Fruit fly (Drosophila melanogaster) whole organism, embryonic: ENCODE data around the gene TrpRS.
A peak's percentile ranks its signal among the peaks of the same experiment; 100 is the strongest.

Experiments used
- BEAF-32 ChIP-seq: fragments of 200-800 bp; sonication (Bioruptor generic); optimal IDR thresholded peaks from 3 replicates; lab custom pipeline; 2017; ENCODE audit warnings: missing biosample characterization, missing genetic modification characterization, mild to moderate bottlenecking, moderate library complexity, missing genetic modification reagents
- Bgb ChIP-seq: fragments of 200-800 bp; sonication (Bioruptor generic); IDR thresholded peaks from 2 replicates; pipeline ENCODE4 v1.3.6; 2022; ENCODE audit warnings: missing biosample characterization, missing genetic modification characterization; ENCODE audit not compliant: partially characterized antibody
- CG11247 ChIP-seq: fragments of 200-800 bp; sonication (Bioruptor generic); IDR thresholded peaks from 2 replicates; pipeline ENCODE4 v1.3.6; 2022; ENCODE audit warnings: missing biosample characterization, missing genetic modification characterization
- CG14050 ChIP-seq: fragments of 200-800 bp; sonication (Bioruptor generic); IDR thresholded peaks from 3 replicates; pipeline ENCODE4 v1.3.6; 2022; ENCODE audit warnings: missing biosample characterization, missing genetic modification characterization
- CG14441 ChIP-seq: fragments of 200-800 bp; sonication (Bioruptor generic); IDR thresholded peaks from 2 replicates; pipeline ENCODE4 v1.3.6; 2022; ENCODE audit warnings: missing biosample characterization, missing genetic modification characterization
- CG14965 ChIP-seq: fragments of 200-800 bp; sonication (Bioruptor generic); optimal IDR thresholded peaks from 2 replicates; lab custom pipeline; 2016; ENCODE audit warnings: missing biosample characterization, missing genetic modification characterization, borderline replicate concordance
- CG15601 ChIP-seq: fragments of 200-800 bp; sonication (Bioruptor generic); optimal IDR thresholded peaks from 3 replicates; lab custom pipeline; 2019; ENCODE audit warnings: missing biosample characterization, mild to moderate bottlenecking, missing genetic modification characterization, moderate library complexity
- CG1647 ChIP-seq: fragments of 200-800 bp; sonication (Bioruptor generic); optimal IDR thresholded peaks from 3 replicates; lab custom pipeline; 2016; ENCODE audit warnings: missing biosample characterization, missing genetic modification characterization
- CG16779 ChIP-seq: fragments of 200-800 bp; sonication (Bioruptor generic); IDR thresholded peaks from 2 replicates; pipeline ENCODE4 v1.3.6; 2022; ENCODE audit warnings: missing biosample characterization, missing genetic modification characterization
- CG18764 ChIP-seq: fragments of 200-800 bp; sonication (Bioruptor generic); optimal IDR thresholded peaks from 3 replicates; lab custom pipeline; 2016; ENCODE audit warnings: missing biosample characterization, missing genetic modification characterization
- CG2199 ChIP-seq: fragments of 200-800 bp; sonication (Bioruptor generic); IDR thresholded peaks from 3 replicates; pipeline ENCODE4 v1.3.6; 2022; ENCODE audit warnings: missing biosample characterization, missing genetic modification characterization
- CG3065 ChIP-seq: fragments of 200-800 bp; sonication (Bioruptor generic); optimal IDR thresholded peaks from 2 replicates; lab custom pipeline; 2016; ENCODE audit warnings: missing biosample characterization, missing genetic modification characterization
- CG34422 ChIP-seq: fragments of 200-800 bp; sonication (Bioruptor generic); IDR thresholded peaks from 3 replicates; pipeline ENCODE4 v1.3.6; 2022; ENCODE audit warnings: missing biosample characterization, missing genetic modification characterization
- CG6813 ChIP-seq: fragments of 200-800 bp; sonication (Bioruptor generic); optimal IDR thresholded peaks from 2 replicates; lab custom pipeline; 2017; ENCODE audit warnings: missing biosample characterization, missing genetic modification characterization, mild to moderate bottlenecking, moderate library complexity, missing genetic modification reagents
- CG7786 ChIP-seq: fragments of 200-800 bp; sonication (Bioruptor generic); optimal IDR thresholded peaks from 2 replicates; lab custom pipeline; 2016; ENCODE audit warnings: missing biosample characterization, missing genetic modification characterization
- CG7963 ChIP-seq: fragments of 200-800 bp; sonication (Bioruptor generic); IDR thresholded peaks from 3 replicates; pipeline ENCODE4 v1.3.6; 2022; ENCODE audit warnings: missing biosample characterization, missing genetic modification characterization; ENCODE audit not compliant: partially characterized antibody
- CG9215 ChIP-seq: fragments of 200-800 bp; sonication (Bioruptor generic); IDR thresholded peaks from 2 replicates; pipeline ENCODE4 v1.3.6; 2022; ENCODE audit warnings: missing biosample characterization, missing genetic modification characterization
- Camta ChIP-seq: fragments of 200-800 bp; sonication (Bioruptor generic); optimal IDR thresholded peaks from 2 replicates; lab custom pipeline; 2016; ENCODE audit warnings: missing biosample characterization, missing genetic modification characterization
- CoRest ChIP-seq: fragments of 200-800 bp; sonication (Bioruptor generic); optimal IDR thresholded peaks from 3 replicates; lab custom pipeline; 2018; ENCODE audit warnings: missing biosample characterization, mild to moderate bottlenecking, missing genetic modification characterization, moderate library complexity
- Dip2 ChIP-seq: fragments of 200-800 bp; sonication (Bioruptor generic); IDR thresholded peaks from 2 replicates; pipeline ENCODE4 v1.3.6; 2022; ENCODE audit warnings: missing biosample characterization, missing genetic modification characterization
- Ets65A ChIP-seq: fragments of 200-800 bp; sonication (Bioruptor generic); peaks from one replicate; lab custom pipeline; 2016; ENCODE audit warnings: missing biosample characterization, missing genetic modification characterization
- Ets97D ChIP-seq: fragments of 200-800 bp; sonication (Bioruptor generic); optimal IDR thresholded peaks from 3 replicates; lab custom pipeline; 2016; ENCODE audit warnings: missing biosample characterization, missing genetic modification characterization
- H15 ChIP-seq: fragments of 200-800 bp; sonication (Bioruptor generic); IDR thresholded peaks from 3 replicates; pipeline ENCODE4 v1.3.6; 2022; ENCODE audit warnings: missing biosample characterization, missing genetic modification characterization
- HmgZ ChIP-seq: fragments of 200-800 bp; sonication (Bioruptor generic); optimal IDR thresholded peaks from 2 replicates; lab custom pipeline; 2018; ENCODE audit warnings: missing biosample characterization, mild to moderate bottlenecking, missing genetic modification characterization
- MESR4 ChIP-seq: fragments of 200-800 bp; sonication (Bioruptor generic); optimal IDR thresholded peaks from 2 replicates; lab custom pipeline; 2018; ENCODE audit warnings: missing biosample characterization, mild to moderate bottlenecking, missing genetic modification characterization, moderate library complexity
- Med ChIP-seq: fragments of 200-800 bp; sonication (Bioruptor generic); peaks from one replicate; lab custom pipeline; 2016; ENCODE audit warnings: missing biosample characterization, missing genetic modification characterization, mild to moderate bottlenecking, inconsistent platforms, moderate library complexity
- Oli ChIP-seq: fragments of 200-800 bp; sonication (Bioruptor generic); optimal IDR thresholded peaks from 2 replicates; lab custom pipeline; 2018; ENCODE audit warnings: missing biosample characterization, mild to moderate bottlenecking, missing genetic modification characterization, moderate library complexity
- Optix ChIP-seq: fragments of 200-800 bp; sonication (Bioruptor generic); IDR thresholded peaks from 3 replicates; pipeline ENCODE4 v1.3.6; 2022; ENCODE audit warnings: missing biosample characterization, missing genetic modification characterization
- Sox102F ChIP-seq: fragments of 200-800 bp; sonication (Bioruptor generic); optimal IDR thresholded peaks from 2 replicates; lab custom pipeline; 2018; ENCODE audit warnings: missing biosample characterization, mild to moderate bottlenecking, missing genetic modification characterization, moderate library complexity
- Tbp ChIP-seq: fragments of >200 bp; optimal IDR thresholded peaks from 2 replicates; lab custom pipeline; 2018; ENCODE audit warnings: missing biosample characterization, missing genetic modification characterization
- ara ChIP-seq: fragments of 200-800 bp; sonication (Bioruptor generic); IDR thresholded peaks from 2 replicates; pipeline ENCODE4 v1.3.6; 2022; ENCODE audit warnings: missing biosample characterization, missing genetic modification characterization
- bbx ChIP-seq: fragments of 200-800 bp; sonication (Bioruptor generic); IDR thresholded peaks from 2 replicates; pipeline ENCODE4 v1.3.6; 2022; ENCODE audit warnings: missing biosample characterization, missing genetic modification characterization; ENCODE audit not compliant: partially characterized antibody
- bsh ChIP-seq, 2 experiments: fragments of 200-800 bp; sonication (Bioruptor generic); optimal IDR thresholded peaks; 2 replicates each; lab custom pipeline; 2017 to 2018; ENCODE audit warnings: mild to moderate bottlenecking in 2 of 2, missing biosample characterization in 2 of 2, missing genetic modification characterization in 2 of 2, moderate library complexity in 1 of 2
- caup ChIP-seq: fragments of 200-800 bp; sonication (Bioruptor generic); optimal IDR thresholded peaks from 3 replicates; lab custom pipeline; 2017; ENCODE audit warnings: missing biosample characterization, mild to moderate bottlenecking, missing genetic modification characterization, moderate library complexity; ENCODE audit not compliant: severe bottlenecking
- corto ChIP-seq: fragments of 200-800 bp; sonication (Bioruptor generic); optimal IDR thresholded peaks from 2 replicates; lab custom pipeline; 2016; ENCODE audit warnings: missing biosample characterization, mild to moderate bottlenecking, missing genetic modification characterization, moderate library complexity
- dan ChIP-seq: fragments of 200-800 bp; sonication (Bioruptor generic); IDR thresholded peaks from 2 replicates; pipeline ENCODE4 v1.3.6; 2022; ENCODE audit warnings: missing biosample characterization, missing genetic modification characterization
- dati ChIP-seq: fragments of 200-800 bp; sonication (Bioruptor generic); IDR thresholded peaks from 2 replicates; pipeline ENCODE4 v1.3.6; 2022; ENCODE audit warnings: missing biosample characterization, missing genetic modification characterization
- disco-r ChIP-seq: fragments of 200-800 bp; sonication (Bioruptor generic); optimal IDR thresholded peaks from 2 replicates; lab custom pipeline; 2016; ENCODE audit warnings: missing biosample characterization, missing genetic modification characterization
- dpn ChIP-seq, 2 experiments: fragments of 200-800 bp; sonication (Bioruptor generic); optimal IDR thresholded peaks; 3 replicates each; lab custom pipeline; 2016; ENCODE audit warnings: missing biosample characterization in 2 of 2, missing genetic modification characterization in 2 of 2
- fd102C ChIP-seq: fragments of 200-800 bp; sonication (Bioruptor generic); optimal IDR thresholded peaks from 2 replicates; lab custom pipeline; 2018; ENCODE audit warnings: missing biosample characterization, mild to moderate bottlenecking, missing genetic modification characterization, moderate library complexity
- fu2 ChIP-seq: fragments of 200-800 bp; sonication (Bioruptor generic); optimal IDR thresholded peaks from 2 replicates; lab custom pipeline; 2016; ENCODE audit warnings: missing biosample characterization, missing genetic modification characterization
- ind ChIP-seq: fragments of 200-800 bp; sonication (Bioruptor generic); optimal IDR thresholded peaks from 3 replicates; lab custom pipeline; 2016; ENCODE audit warnings: missing biosample characterization, missing genetic modification characterization
- knrl ChIP-seq: fragments of 200-800 bp; sonication (Bioruptor generic); IDR thresholded peaks from 3 replicates; pipeline ENCODE4 v1.3.6; 2022; ENCODE audit warnings: missing biosample characterization, missing genetic modification characterization; ENCODE audit not compliant: partially characterized antibody
- pho ChIP-seq: fragments of 200-800 bp; sonication (Bioruptor generic); optimal IDR thresholded peaks from 2 replicates; lab custom pipeline; 2016; ENCODE audit warnings: missing biosample characterization, missing genetic modification characterization
- rib ChIP-seq: fragments of 200-800 bp; sonication (Bioruptor generic); IDR thresholded peaks from 2 replicates; pipeline ENCODE4 v1.3.6; 2022; ENCODE audit warnings: missing biosample characterization, missing genetic modification characterization
- ro ChIP-seq: fragments of 200-800 bp; sonication (Bioruptor generic); IDR thresholded peaks from 2 replicates; pipeline ENCODE4 v1.3.6; 2022; ENCODE audit warnings: missing biosample characterization, missing genetic modification characterization
- run ChIP-seq: fragments of 200-800 bp; sonication (Bioruptor generic); optimal IDR thresholded peaks from 3 replicates; lab custom pipeline; 2018; ENCODE audit warnings: missing biosample characterization, mild to moderate bottlenecking, missing genetic modification characterization
- sisA ChIP-seq: fragments of 200-800 bp; sonication (Bioruptor generic); IDR thresholded peaks from 2 replicates; pipeline ENCODE4 v1.3.6; 2022; ENCODE audit warnings: missing biosample characterization, missing genetic modification characterization
- sqz ChIP-seq: fragments of 200-800 bp; sonication (Bioruptor generic); optimal IDR thresholded peaks from 3 replicates; lab custom pipeline; 2018; ENCODE audit warnings: missing biosample characterization, mild to moderate bottlenecking, missing genetic modification characterization
- wek ChIP-seq: fragments of 200-800 bp; sonication (Bioruptor generic); optimal IDR thresholded peaks from 3 replicates; lab custom pipeline; 2018; ENCODE audit warnings: missing biosample characterization, mild to moderate bottlenecking, missing genetic modification characterization, moderate library complexity
- zen ChIP-seq: fragments of 200-800 bp; sonication (Bioruptor generic); optimal IDR thresholded peaks from 3 replicates; lab custom pipeline; 2018; ENCODE audit warnings: missing biosample characterization, mild to moderate bottlenecking, missing genetic modification characterization, moderate library complexity

TrpRS gene

dm6 chr3R:9260421-9260973, 6.2 kb downstream of the TrpRS start, which contains the start of gene ATP6AP2 (continued):
- TF ChIP-seq bsh (GFP tag; optimal IDR thresholded peaks at IDR 0.05; lab: Kevin White, UChicago) = peak in 1 of 2 experiments; percentile 54
- no peak for TF ChIP-seq pho (GFP tag; lab: Kevin White, UChicago)
- no peak for TF ChIP-seq Oli (tag; lab: Kevin White, UChicago)
- TF ChIP-seq Med (GFP tag; lab: Kevin White, UChicago) = peak; percentile 89
- TF ChIP-seq CG15601 = peak; percentile 58
- peak; percentile 40 for TF ChIP-seq zen
- TF ChIP-seq fd102C (GFP tag; lab: Kevin White, UChicago) = no peak
- TF ChIP-seq ara = no peak
- peak; percentile 56 for TF ChIP-seq caup (GFP tag; lab: Kevin White, UChicago)
- no peak for TF ChIP-seq disco-r (GFP tag; lab: Kevin White, UChicago)
- peak; percentile 79 for TF ChIP-seq knrl (GFP tag; lab: Robert Waterston, UW)
- no peak for TF ChIP-seq Optix (GFP tag; lab: Robert Waterston, UW)
- TF ChIP-seq CG2199 (GFP tag; lab: Robert Waterston, UW) = no peak
- TF ChIP-seq Camta (GFP tag; lab: Kevin White, UChicago) = no peak
- peak; percentile 88 for TF ChIP-seq bbx (GFP tag; lab: Robert Waterston, UW)
- no peak for TF ChIP-seq CG6813
- peak; percentile 67 for TF ChIP-seq CoRest
- TF ChIP-seq CG1647 = peak; percentile 10
- no peak for TF ChIP-seq CG14965 (GFP tag; lab: Kevin White, UChicago)
- peak; percentile 99 for TF ChIP-seq MESR4 (GFP tag; lab: Kevin White, UChicago)
- TF ChIP-seq fu2 (GFP tag; lab: Kevin White, UChicago) = no peak
- peak; percentile 86 for TF ChIP-seq Bgb (GFP tag; lab: Robert Waterston, UW)
- TF ChIP-seq ro (GFP tag; lab: Robert Waterston, UW) = no peak
- TF ChIP-seq rib (GFP tag; lab: Robert Waterston, UW) = no peak
- no peak for TF ChIP-seq Sox102F
- no peak for TF ChIP-seq corto
- no peak for TF ChIP-seq CG14050 (GFP tag; lab: Robert Waterston, UW)
- peak; percentile 80 for TF ChIP-seq HmgZ (tag; lab: Kevin White, UChicago)
- peak; percentile 78 for TF ChIP-seq CG7963 (GFP tag; lab: Robert Waterston, UW)
- no peak for TF ChIP-seq sqz
- peak; percentile 47 for TF ChIP-seq ind (GFP tag; lab: Kevin White, UChicago)
- TF ChIP-seq CG3065 = no peak
- peak; percentile 83 for TF ChIP-seq BEAF-32 (GFP tag; lab: Kevin White, UChicago)
- TF ChIP-seq CG34422 (GFP tag; lab: Robert Waterston, UW) = peak; percentile 41; the same call in 1 of the 3 replicates
- TF ChIP-seq CG7786 (GFP tag; lab: Kevin White, UChicago) = no peak
- TF ChIP-seq dan (GFP tag; lab: Robert Waterston, UW) = no peak
- peak; percentile 67 for TF ChIP-seq CG11247 (GFP tag; lab: Robert Waterston, UW)
- no peak for TF ChIP-seq CG14441 (GFP tag; lab: Robert Waterston, UW)
- peak; percentile 52; the same call in 1 of the 3 replicates for TF ChIP-seq H15 (GFP tag; lab: Robert Waterston, UW)
- no peak for TF ChIP-seq sisA (GFP tag; lab: Robert Waterston, UW)
- TF ChIP-seq CG16779 (GFP tag; lab: Robert Waterston, UW) = no peak
- TF ChIP-seq dpn (GFP tag; optimal IDR thresholded peaks at IDR 0.05; lab: Kevin White, UChicago) = peak; percentile 33 to 69
- TF ChIP-seq CG18764 (GFP tag; lab: Kevin White, UChicago) = peak; percentile 50
- TF ChIP-seq Dip2 = no peak
- TF ChIP-seq Ets97D (GFP tag; lab: Kevin White, UChicago) = peak; percentile 79
- peak; percentile 84 for TF ChIP-seq Ets65A
- no peak for TF ChIP-seq CG9215 (GFP tag; lab: Robert Waterston, UW)
- no peak for TF ChIP-seq Tbp (GFP tag; lab: Kevin White, UChicago)
- no peak for TF ChIP-seq dati (GFP tag; lab: Robert Waterston, UW)
- no peak for TF ChIP-seq run (tag; lab: Kevin White, UChicago)
- TF ChIP-seq wek (GFP tag; lab: Kevin White, UChicago) = no peak
